Fruit fly (Drosophila melanogaster) whole organism, pupa: ENCODE measurements around the gene Strump.

Experiments
- CG10348 ChIP-seq: fragments of 200-800 bp; sonication (Bioruptor generic); IDR thresholded peaks from 2 replicates; pipeline ENCODE4 v1.3.6; 2022; ENCODE audit warnings: missing biosample characterization, missing genetic modification characterization
- CG12605 ChIP-seq: fragments of 200-800 bp; sonication (Bioruptor generic); IDR thresholded peaks from 2 replicates; pipeline ENCODE4 v1.3.6; 2022; ENCODE audit warnings: missing biosample characterization, missing genetic modification characterization
- CG13204 ChIP-seq: fragments of 200-800 bp; sonication (Bioruptor generic); optimal IDR thresholded peaks from 2 replicates; lab custom pipeline; 2018; ENCODE audit warnings: missing biosample characterization, mild to moderate bottlenecking, missing genetic modification characterization, moderate library complexity
- CG14655 ChIP-seq: fragments of 200-800 bp; sonication (Bioruptor generic); optimal IDR thresholded peaks from 3 replicates; lab custom pipeline; 2017; ENCODE audit warnings: mild to moderate bottlenecking, missing biosample characterization, missing genetic modification reagents, missing genetic modification characterization
- CG15710 ChIP-seq: fragments of 200-800 bp; sonication (Bioruptor generic); optimal IDR thresholded peaks from 2 replicates; lab custom pipeline; 2018; ENCODE audit warnings: missing biosample characterization, mild to moderate bottlenecking, missing genetic modification characterization, moderate library complexity
- CG17806 ChIP-seq: fragments of 200-800 bp; sonication (Bioruptor generic); optimal IDR thresholded peaks from 2 replicates; lab custom pipeline; 2018; ENCODE audit warnings: missing biosample characterization, mild to moderate bottlenecking, missing genetic modification characterization, moderate library complexity
- CG32121 ChIP-seq: fragments of 200-800 bp; sonication (Bioruptor generic); IDR thresholded peaks from 2 replicates; pipeline ENCODE4 v1.3.6; 2022; ENCODE audit warnings: missing biosample characterization, missing genetic modification characterization
- CG34367 ChIP-seq: fragments of 200-800 bp; sonication (Bioruptor generic); optimal IDR thresholded peaks from 2 replicates; lab custom pipeline; 2018; ENCODE audit warnings: missing biosample characterization, mild to moderate bottlenecking, missing genetic modification characterization
- CG4496 ChIP-seq: fragments of 200-800 bp; sonication (Bioruptor generic); IDR thresholded peaks from 3 replicates; pipeline ENCODE4 v1.3.6; 2022; ENCODE audit warnings: missing biosample characterization, missing genetic modification characterization
- CG8159 ChIP-seq: fragments of 200-800 bp; sonication (Bioruptor generic); optimal IDR thresholded peaks from 3 replicates; lab custom pipeline; 2018; ENCODE audit warnings: missing biosample characterization, mild to moderate bottlenecking, missing genetic modification characterization, moderate library complexity
- CG8301 ChIP-seq: fragments of 200-800 bp; sonication (Bioruptor generic); optimal IDR thresholded peaks from 2 replicates; lab custom pipeline; 2018; ENCODE audit warnings: missing biosample characterization, mild to moderate bottlenecking, missing genetic modification characterization
- CG9948 ChIP-seq: fragments of 200-800 bp; sonication (Bioruptor generic); optimal IDR thresholded peaks from 2 replicates; lab custom pipeline; 2018; ENCODE audit warnings: missing biosample characterization, mild to moderate bottlenecking, missing genetic modification characterization, moderate library complexity
- D1 ChIP-seq: fragments of 200-800 bp; sonication (Bioruptor generic); optimal IDR thresholded peaks from 2 replicates; lab custom pipeline; 2018; ENCODE audit warnings: missing biosample characterization, mild to moderate bottlenecking, missing genetic modification characterization, moderate library complexity
- EcR ChIP-seq: fragments of 200-800 bp; sonication (Bioruptor generic); optimal IDR thresholded peaks from 3 replicates; lab custom pipeline; 2019; ENCODE audit warnings: missing biosample characterization, missing genetic modification characterization, mild to moderate bottlenecking, moderate library complexity, missing genetic modification reagents
- Ets98B ChIP-seq: fragments of 200-800 bp; sonication (Bioruptor generic); IDR thresholded peaks from 2 replicates; pipeline ENCODE4 v1.3.6; 2022; ENCODE audit warnings: missing biosample characterization, missing genetic modification characterization
- Pif1A ChIP-seq: fragments of 200-800 bp; sonication (Bioruptor generic); optimal IDR thresholded peaks from 3 replicates; lab custom pipeline; 2016; ENCODE audit warnings: missing biosample characterization, missing genetic modification characterization
- Pif1B ChIP-seq: fragments of 200-800 bp; sonication (Bioruptor generic); optimal IDR thresholded peaks from 3 replicates; lab custom pipeline; 2016; ENCODE audit warnings: missing biosample characterization, missing genetic modification characterization
- Snoo ChIP-seq: fragments of 200-800 bp; sonication (Bioruptor generic); optimal IDR thresholded peaks from 3 replicates; lab custom pipeline; 2017; ENCODE audit warnings: missing biosample characterization, mild to moderate bottlenecking, missing genetic modification characterization, inconsistent platforms
- fd96Ca ChIP-seq: fragments of 200-800 bp; sonication (Bioruptor generic); IDR thresholded peaks from 3 replicates; pipeline ENCODE4 v1.3.6; 2022; ENCODE audit warnings: missing biosample characterization, missing genetic modification characterization
- gl ChIP-seq: fragments of 200-800 bp; sonication (Bioruptor generic); optimal IDR thresholded peaks from 2 replicates; lab custom pipeline; 2018; ENCODE audit warnings: missing biosample characterization, mild to moderate bottlenecking, missing genetic modification characterization
- rn ChIP-seq: fragments of 200-800 bp; sonication (Bioruptor generic); IDR thresholded peaks from 2 replicates; pipeline ENCODE4 v1.3.6; 2022; ENCODE audit warnings: missing biosample characterization, missing genetic modification characterization

Gene Strump

dm6 chr3L:16164150-16165039 is 42.6 kb downstream of the Strump start, which contains the start of gene CG5151:
Gene CG5151 (minus strand): TSS chr3L:16164701.
- peak; percentile 23 for TF ChIP-seq CG15710 (tag; lab: Kevin White, UChicago)
- peak; percentile 44 for TF ChIP-seq gl
- no peak for TF ChIP-seq CG32121 (GFP tag; lab: Robert Waterston, UW)
- TF ChIP-seq CG8159 (tag; lab: Kevin White, UChicago): peak; percentile 40
- peak; percentile 32 for TF ChIP-seq CG8301 (tag; lab: Kevin White, UChicago)
- TF ChIP-seq CG17806 (tag; lab: Kevin White, UChicago): peak; percentile 0
- TF ChIP-seq Pif1B (GFP tag; lab: Kevin White, UChicago): peak; percentile 56
- no peak for TF ChIP-seq D1 (tag; lab: Kevin White, UChicago)
- TF ChIP-seq EcR (GFP tag; lab: Kevin White, UChicago): peak; percentile 65
- TF ChIP-seq CG9948 (tag; lab: Kevin White, UChicago): no peak
- peak; percentile 63 for TF ChIP-seq Ets98B
- peak; percentile 57; the same call in 2 of the 3 replicates for TF ChIP-seq CG4496 (GFP tag; lab: Robert Waterston, UW)
- 0 out of 3 replicates have a peak, but pooled peaks have one; percentile 10 for TF ChIP-seq fd96Ca (GFP tag; lab: Robert Waterston, UW)
- peak; percentile 27 for TF ChIP-seq CG34367 (tag; lab: Kevin White, UChicago)
- peak; percentile 66 for TF ChIP-seq CG13204
- TF ChIP-seq Snoo (tag; lab: Kevin White, UChicago): peak; percentile 36
- peak; percentile 70 for TF ChIP-seq CG12605 (GFP tag; lab: Robert Waterston, UW)
- TF ChIP-seq CG14655 (GFP tag; lab: Kevin White, UChicago): peak; percentile 62
- peak; percentile 58 for TF ChIP-seq Pif1A (GFP tag; lab: Kevin White, UChicago)
- no peak for TF ChIP-seq CG10348 (GFP tag; lab: Robert Waterston, UW)
- TF ChIP-seq rn (GFP tag; lab: Robert Waterston, UW): no peak

dm6 chr3L:16165356-16166168 is 43.8 kb downstream of the Strump start:
- TF ChIP-seq Snoo (tag; lab: Kevin White, UChicago) (peak; percentile 86), CG32121 (GFP tag; lab: Robert Waterston, UW) (0 out of 2 replicates have a peak, but pooled peaks have one; percentile 33), Ets98B (no peak), CG34367 (tag; lab: Kevin White, UChicago) (no peak), Pif1B (GFP tag; lab: Kevin White, UChicago) (no peak), CG8159 (tag; lab: Kevin White, UChicago) (no peak), CG17806 (tag; lab: Kevin White, UChicago) (no peak), rn (GFP tag; lab: Robert Waterston, UW) (no peak), CG10348 (GFP tag; lab: Robert Waterston, UW) (no peak), CG14655 (GFP tag; lab: Kevin White, UChicago) (no peak), CG13204 (no peak), CG4496 (GFP tag; lab: Robert Waterston, UW) (0 out of 3 replicates have a peak, but pooled peaks have one; percentile 33), Pif1A (GFP tag; lab: Kevin White, UChicago) (no peak)

dm6 chr3L:16166217-16166997 is 44.6 kb downstream of the Strump start:
- TF ChIP-seq Pif1A (GFP tag; lab: Kevin White, UChicago): no peak
- no peak for TF ChIP-seq CG10348 (GFP tag; lab: Robert Waterston, UW)
- no peak for TF ChIP-seq EcR (GFP tag; lab: Kevin White, UChicago)
- no peak for TF ChIP-seq CG34367 (tag; lab: Kevin White, UChicago)
- TF ChIP-seq Snoo (tag; lab: Kevin White, UChicago): no peak
- peak; percentile 14 for TF ChIP-seq CG13204
- TF ChIP-seq CG8159 (tag; lab: Kevin White, UChicago): no peak
- no peak for TF ChIP-seq Pif1B (GFP tag; lab: Kevin White, UChicago)
- TF ChIP-seq gl: no peak
- TF ChIP-seq CG32121 (GFP tag; lab: Robert Waterston, UW): 0 out of 2 replicates have a peak, but pooled peaks have one; percentile 16
- TF ChIP-seq CG15710 (tag; lab: Kevin White, UChicago): no peak
- TF ChIP-seq CG17806 (tag; lab: Kevin White, UChicago): no peak
- no peak for TF ChIP-seq CG12605 (GFP tag; lab: Robert Waterston, UW)
- TF ChIP-seq CG14655 (GFP tag; lab: Kevin White, UChicago): no peak
- TF ChIP-seq Ets98B: no peak
- no peak for TF ChIP-seq rn (GFP tag; lab: Robert Waterston, UW)

dm6 chr3L:16166998-16167344 is 45.2 kb downstream of the Strump start:
- TF ChIP-seq Snoo (tag; lab: Kevin White, UChicago) (no peak), Pif1B (GFP tag; lab: Kevin White, UChicago) (no peak), CG15710 (tag; lab: Kevin White, UChicago) (no peak), rn (GFP tag; lab: Robert Waterston, UW) (no peak), CG4496 (GFP tag; lab: Robert Waterston, UW) (no peak), CG13204 (no peak), fd96Ca (GFP tag; lab: Robert Waterston, UW) (no peak), CG17806 (tag; lab: Kevin White, UChicago) (no peak), gl (no peak), CG9948 (tag; lab: Kevin White, UChicago) (no peak), Pif1A (GFP tag; lab: Kevin White, UChicago) (no peak), CG12605 (GFP tag; lab: Robert Waterston, UW) (no peak), EcR (GFP tag; lab: Kevin White, UChicago) (no peak)
